Worm (Caenorhabditis elegans): ENCODE measurements around the gene C07G3.10.

Gene C07G3.10

DNA sequence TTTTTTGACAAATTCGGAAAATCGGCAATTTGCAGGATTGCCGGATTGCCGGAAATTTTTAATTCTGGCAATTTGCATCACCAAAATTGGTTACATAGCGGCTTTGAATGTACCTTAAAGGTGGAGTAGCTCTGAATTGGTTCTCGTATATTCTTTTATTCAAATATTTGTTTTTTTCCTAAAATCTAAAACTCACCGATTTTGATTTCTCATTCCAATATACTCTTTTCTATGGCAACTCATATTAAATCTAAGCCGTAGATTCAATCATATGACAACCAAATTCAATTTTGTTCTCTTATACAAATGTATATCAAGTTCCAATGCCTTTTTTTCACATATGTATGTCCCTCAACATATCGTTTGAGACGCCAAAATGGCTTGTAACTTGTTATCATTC is 47.4 kb downstream of the C07G3.10 start, which contains the start of gene sri-21:
Gene sri-21, plus strand, starts transcription at position 301 of the 400 bp plus-strand sequence.
- TF ChIP-seq B0035.1 (tag; optimal IDR thresholded peaks at IDR 0.05) (no peak), nfyb-1 (GFP tag; IDR thresholded peaks at IDR 0.05) (no peak), bed-1 (GFP tag; IDR thresholded peaks at IDR 0.05) (no peak), ceh-40 (GFP tag; IDR thresholded peaks at IDR 0.05) (no peak), zfh-2 (GFP tag; conservative IDR thresholded peaks at IDR 0.05) (no peak), F39B2.1 (GFP tag; IDR thresholded peaks at IDR 0.05) (no peak), hlh-26 (GFP tag; conservative IDR thresholded peaks at IDR 0.05) (no peak), bed-2 (GFP tag; IDR thresholded peaks at IDR 0.05) (no peak), sdz-38 (tag; optimal IDR thresholded peaks at IDR 0.05) (no peak), die-1 (tag; optimal IDR thresholded peaks at IDR 0.05) (no peak), mel-28 (tag; optimal IDR thresholded peaks at IDR 0.05; ENCODE audit: borderline replicate concordance) (no peak)

- no peak for TF ChIP-seq dpff-1 (tag; optimal IDR thresholded peaks at IDR 0.05)
- TF ChIP-seq nhr-120 (GFP tag; IDR thresholded peaks at IDR 0.05), result no peak
Observed at ce11 chrV:3551765-3552164, 49.7 kb downstream of the C07G3.10 start, which contains the start of gene grl-28. Gene grl-28 (minus strand): TSS chrV:3551865.

Measured in whole organism, young adult.